Worm (Caenorhabditis elegans) whole organism, young adult: ENCODE measurements around the gene R04B3.2.

Experiments
- B0035.1 ChIP-seq: sonication (generic microtip); optimal IDR thresholded peaks from 2 replicates; lab custom pipeline; 2016; ENCODE audit warnings: missing genetic modification characterization, mild to moderate bottlenecking, missing compliant biosample characterization, missing genotype, missing genetic modification reagents
- B0336.3 ChIP-seq: fragments of 200-800 bp; sonication (Bioruptor generic); IDR thresholded peaks from 2 replicates; pipeline ENCODE4 v1.3.6; 2022; ENCODE audit warnings: missing genetic modification characterization, missing compliant biosample characterization
- F10E7.11 ChIP-seq: sonication (generic microtip); optimal IDR thresholded peaks from 2 replicates; lab custom pipeline; 2017; ENCODE audit warnings: mild to moderate bottlenecking, missing genetic modification characterization, moderate library complexity, missing compliant biosample characterization
- F23B12.7 ChIP-seq: sonication (generic microtip); optimal IDR thresholded peaks from 2 replicates; lab custom pipeline; 2017; ENCODE audit warnings: missing genetic modification characterization, mild to moderate bottlenecking, missing compliant biosample characterization, antibody characterized with exemption, moderate library complexity; ENCODE audit not compliant: insufficient read depth
- T26A5.8 ChIP-seq: sonication (generic microtip); optimal IDR thresholded peaks from 2 replicates; lab custom pipeline; 2016; ENCODE audit warnings: missing genetic modification characterization, missing compliant biosample characterization
- Y79H2A.3 ChIP-seq: fragments of 200-800 bp; sonication (Bioruptor generic); conservative IDR thresholded peaks from 2 replicates; pipeline ENCODE4 v1.3.6; 2022; ENCODE audit warnings: missing genetic modification reagents, missing genetic modification characterization, missing compliant biosample characterization
- Y95B8A.8 ChIP-seq: fragments of 200-800 bp; sonication (Bioruptor generic); IDR thresholded peaks from 2 replicates; pipeline ENCODE4 v1.3.6; 2022; ENCODE audit warnings: missing genetic modification reagents, missing genetic modification characterization, missing compliant biosample characterization
- atf-7 ChIP-seq: sonication (generic microtip); optimal IDR thresholded peaks from 2 replicates; lab custom pipeline; 2017; ENCODE audit warnings: mild to moderate bottlenecking, missing genetic modification characterization, missing compliant biosample characterization
- athp-1 ChIP-seq: sonication (generic microtip); optimal IDR thresholded peaks from 2 replicates; lab custom pipeline; 2017; ENCODE audit warnings: mild to moderate bottlenecking, missing genetic modification characterization, missing compliant biosample characterization
- attf-6 ChIP-seq: fragments of 200-800 bp; sonication (Bioruptor generic); IDR thresholded peaks from 2 replicates; pipeline ENCODE4 v1.3.6; 2022; ENCODE audit warnings: missing genetic modification reagents, missing genetic modification characterization, missing compliant biosample characterization
- bed-2 ChIP-seq: fragments of 200-800 bp; sonication (Bioruptor generic); IDR thresholded peaks from 2 replicates; pipeline ENCODE4 v1.3.6; 2022; ENCODE audit warnings: missing genetic modification reagents, missing genetic modification characterization, missing compliant biosample characterization
- cebp-1 ChIP-seq, 2 experiments: fragments of 200-800 bp in 1 of 2; sonication (Bioruptor generic) in 1 of 2; sonication (generic microtip) in 1 of 2; IDR thresholded peaks in 1 of 2; optimal IDR thresholded peaks in 1 of 2; 2 replicates each; pipeline versions ENCODE4 v1.3.6 to Lab custom; 2017 to 2022; ENCODE audit warnings: missing compliant biosample characterization in 2 of 2, missing genetic modification characterization in 2 of 2, mild to moderate bottlenecking in 1 of 2, missing genetic modification reagents in 1 of 2, moderate library complexity in 1 of 2
- ceh-100 ChIP-seq: fragments of 200-800 bp; sonication (Bioruptor generic); IDR thresholded peaks from 2 replicates; pipeline ENCODE4 v1.3.6; 2022; ENCODE audit warnings: missing genetic modification reagents, missing genetic modification characterization, missing compliant biosample characterization
- ceh-91 ChIP-seq: fragments of 200-800 bp; sonication (Bioruptor generic); IDR thresholded peaks from 2 replicates; pipeline ENCODE4 v1.3.6; 2022; ENCODE audit warnings: missing genetic modification reagents, missing genetic modification characterization, missing compliant biosample characterization
- chd-7 ChIP-seq: sonication (generic microtip); optimal IDR thresholded peaks from 2 replicates; lab custom pipeline; 2016; ENCODE audit warnings: mild to moderate bottlenecking, missing genetic modification characterization, moderate library complexity, missing compliant biosample characterization
- die-1 ChIP-seq: sonication (generic microtip); optimal IDR thresholded peaks from 2 replicates; lab custom pipeline; 2016; ENCODE audit warnings: missing genotype, mild to moderate bottlenecking, missing genetic modification characterization, missing compliant biosample characterization
- dox-1 ChIP-seq: fragments of 200-800 bp; sonication (Bioruptor generic); IDR thresholded peaks from 2 replicates; pipeline ENCODE4 v1.3.6; 2022; ENCODE audit warnings: missing genetic modification reagents, missing genetic modification characterization, missing compliant biosample characterization
- egl-18 ChIP-seq: fragments of 200-800 bp; sonication (Bioruptor generic); IDR thresholded peaks from 2 replicates; pipeline ENCODE4 v1.3.6; 2022; ENCODE audit warnings: missing genetic modification reagents, missing genetic modification characterization, missing compliant biosample characterization
- egl-44 ChIP-seq: fragments of 200-800 bp; sonication (Bioruptor generic); IDR thresholded peaks from 2 replicates; pipeline ENCODE4 v1.3.6; 2022; ENCODE audit warnings: missing genetic modification reagents, missing genetic modification characterization, missing compliant biosample characterization
- egrh-3 ChIP-seq: fragments of 200-800 bp; sonication (Bioruptor generic); IDR thresholded peaks from 2 replicates; pipeline ENCODE4 v1.3.6; 2022; ENCODE audit warnings: missing genetic modification reagents, missing genetic modification characterization, missing compliant biosample characterization
- ekl-4 ChIP-seq: fragments of 200-800 bp; sonication (Bioruptor generic); IDR thresholded peaks from 2 replicates; pipeline ENCODE4 v1.3.6; 2022; ENCODE audit warnings: missing genetic modification reagents, missing genetic modification characterization, missing compliant biosample characterization
- ets-4 ChIP-seq: fragments of 200-800 bp; sonication (Bioruptor generic); optimal IDR thresholded peaks from 2 replicates; lab custom pipeline; 2018; ENCODE audit warnings: mild to moderate bottlenecking, missing genetic modification characterization, missing compliant biosample characterization
- gei-17 ChIP-seq: fragments of 200-800 bp; sonication (Bioruptor generic); optimal IDR thresholded peaks from 2 replicates; lab custom pipeline; 2018; ENCODE audit warnings: mild to moderate bottlenecking, missing genetic modification characterization, missing compliant biosample characterization
- hlh-26 ChIP-seq: fragments of 200-800 bp; sonication (Bioruptor generic); conservative IDR thresholded peaks from 2 replicates; pipeline ENCODE4 v1.3.6; 2022; ENCODE audit warnings: missing genetic modification reagents, missing genetic modification characterization, missing compliant biosample characterization
- let-607 ChIP-seq, 2 experiments: fragments of 200-800 bp in 1 of 2; sonication (Bioruptor generic) in 1 of 2; sonication (generic microtip) in 1 of 2; optimal IDR thresholded peaks; 2 replicates each; lab custom pipeline; 2016 to 2018; ENCODE audit warnings: mild to moderate bottlenecking in 2 of 2, missing compliant biosample characterization in 2 of 2, missing genetic modification characterization in 2 of 2, moderate library complexity in 2 of 2, missing genotype in 1 of 2
- nfya-2 ChIP-seq: fragments of 200-800 bp; sonication (Bioruptor generic); IDR thresholded peaks from 2 replicates; pipeline ENCODE4 v1.3.6; 2022; ENCODE audit warnings: missing genetic modification reagents, missing genetic modification characterization, missing compliant biosample characterization
- nhr-80 ChIP-seq: sonication (generic microtip); optimal IDR thresholded peaks from 2 replicates; lab custom pipeline; 2016; ENCODE audit warnings: missing genetic modification characterization, missing compliant biosample characterization
- nhr-90 ChIP-seq: sonication (generic microtip); optimal IDR thresholded peaks from 2 replicates; lab custom pipeline; 2016; ENCODE audit warnings: missing genotype, mild to moderate bottlenecking, missing genetic modification characterization, missing compliant biosample characterization
- rcor-1 ChIP-seq: fragments of 200-800 bp; sonication (Bioruptor generic); IDR thresholded peaks from 2 replicates; pipeline ENCODE4 v1.3.6; 2022; ENCODE audit warnings: missing genetic modification reagents, missing genetic modification characterization, missing compliant biosample characterization
- somi-1 ChIP-seq: fragments of 200-800 bp; sonication (Bioruptor generic); optimal IDR thresholded peaks from 2 replicates; lab custom pipeline; 2018; ENCODE audit warnings: mild to moderate bottlenecking, missing genetic modification characterization, missing compliant biosample characterization
- sptf-2 ChIP-seq: fragments of 200-800 bp; sonication (Bioruptor generic); optimal IDR thresholded peaks from 2 replicates; lab custom pipeline; 2018; ENCODE audit warnings: mild to moderate bottlenecking, missing genetic modification characterization, missing compliant biosample characterization
- tbx-9 ChIP-seq: sonication (generic microtip); optimal IDR thresholded peaks from 2 replicates; lab custom pipeline; 2016; ENCODE audit warnings: borderline replicate concordance, missing genetic modification characterization, inconsistent platforms, missing compliant biosample characterization
- unc-62 ChIP-seq: fragments of 150-350 bp; optimal IDR thresholded peaks from 2 replicates; lab custom pipeline; 2014; ENCODE audit warnings: missing biosample characterization, missing genetic modification reagents, missing genetic modification characterization
- ztf-22 ChIP-seq: fragments of 200-800 bp; sonication (Bioruptor generic); optimal IDR thresholded peaks from 2 replicates; lab custom pipeline; 2018; ENCODE audit warnings: mild to moderate bottlenecking, missing genetic modification characterization, moderate library complexity, missing compliant biosample characterization
- ztf-28 ChIP-seq: fragments of 200-800 bp; sonication (Bioruptor generic); IDR thresholded peaks from 2 replicates; pipeline ENCODE4 v1.3.6; 2022; ENCODE audit warnings: missing genetic modification reagents, missing genetic modification characterization, missing compliant biosample characterization

Gene R04B3.2

ce11 chrX:2422123-2422522 is 51.4 kb downstream of the R04B3.2 start:
- TF ChIP-seq let-607 (tag; optimal IDR thresholded peaks at IDR 0.05; lab: Kevin White, UChicago), result peak; percentile 86 to 92
- TF ChIP-seq F10E7.11 (tag; lab: Kevin White, UChicago), result no peak
- peak; percentile 58; the same call in 1 of the 2 replicates for TF ChIP-seq dox-1 (GFP tag; lab: Robert Waterston, UW)
- no peak for TF ChIP-seq ceh-100 (GFP tag; lab: Robert Waterston, UW)
- no peak for TF ChIP-seq cebp-1 (GFP tag; IDR thresholded peaks at IDR 0.05; lab: Robert Waterston, UW)
- no peak for TF ChIP-seq cebp-1 (tag; optimal IDR thresholded peaks at IDR 0.05; lab: Kevin White, UChicago)
- TF ChIP-seq ets-4 (GFP tag; lab: Kevin White, UChicago), result peak; percentile 47
- TF ChIP-seq atf-7, result peak; percentile 29
- no peak for TF ChIP-seq T26A5.8 (tag; lab: Kevin White, UChicago)
- TF ChIP-seq attf-6 (GFP tag; lab: Robert Waterston, UW), result no peak
- TF ChIP-seq somi-1 (GFP tag; lab: Kevin White, UChicago), result no peak
- peak; percentile 76 for TF ChIP-seq unc-62 (GFP tag; lab: Kevin White, UChicago)
- no peak for TF ChIP-seq gei-17 (GFP tag; lab: Kevin White, UChicago)
- TF ChIP-seq B0336.3, result no peak
- TF ChIP-seq rcor-1 (GFP tag; lab: Robert Waterston, UW), result no peak
- TF ChIP-seq hlh-26 (GFP tag; lab: Robert Waterston, UW), result no peak
- TF ChIP-seq tbx-9 (tag; lab: Kevin White, UChicago), result no peak
- peak; percentile 12 for TF ChIP-seq nhr-90
- TF ChIP-seq athp-1, result no peak
- no peak for TF ChIP-seq ceh-91 (GFP tag; lab: Robert Waterston, UW)
- no peak for TF ChIP-seq egl-44 (GFP tag; lab: Robert Waterston, UW)
- TF ChIP-seq chd-7, result peak; percentile 13
- no peak for TF ChIP-seq egl-18 (GFP tag; lab: Robert Waterston, UW)
- no peak for TF ChIP-seq Y95B8A.8
- peak; percentile 96 for TF ChIP-seq nhr-80
- TF ChIP-seq ztf-28, result no peak
- TF ChIP-seq ztf-22 (GFP tag; lab: Kevin White, UChicago), result peak; percentile 70
- TF ChIP-seq bed-2 (GFP tag; lab: Robert Waterston, UW), result no peak
- TF ChIP-seq Y79H2A.3 (GFP tag; lab: Robert Waterston, UW), result no peak
- no peak for TF ChIP-seq die-1 (tag; lab: Kevin White, UChicago)
- peak; percentile 12; the same call in 1 of the 2 replicates for TF ChIP-seq ekl-4 (GFP tag; lab: Robert Waterston, UW)
- TF ChIP-seq B0035.1 (tag; lab: Kevin White, UChicago), result no peak
- TF ChIP-seq egrh-3, result no peak
- TF ChIP-seq F23B12.7 (tag; lab: Kevin White, UChicago), result no peak
- no peak for TF ChIP-seq sptf-2
- TF ChIP-seq nfya-2, result no peak
